Fruit fly (Drosophila melanogaster) whole organism, embryonic: ENCODE measurements around the gene sff.
A peak's percentile ranks its signal among the peaks of the same experiment; 100 is the strongest.

Source experiments
- Abd-B ChIP-seq: fragments of 200-800 bp; sonication (Bioruptor generic); optimal IDR thresholded peaks from 2 replicates; lab custom pipeline; 2018; ENCODE audit warnings: missing biosample characterization, mild to moderate bottlenecking, missing genetic modification characterization, moderate library complexity
- Blimp-1 ChIP-seq: fragments of 200-800 bp; sonication (Bioruptor generic); optimal IDR thresholded peaks from 3 replicates; lab custom pipeline; 2018; ENCODE audit warnings: missing biosample characterization, missing genetic modification characterization, mild to moderate bottlenecking, moderate library complexity, missing genetic modification reagents
- C15 ChIP-seq: fragments of 200-800 bp; sonication (Bioruptor generic); IDR thresholded peaks from 3 replicates; pipeline ENCODE4 v1.3.6; 2022; ENCODE audit warnings: missing biosample characterization, missing genetic modification characterization
- CG10209 ChIP-seq: fragments of 200-800 bp; sonication (Bioruptor generic); optimal IDR thresholded peaks from 3 replicates; lab custom pipeline; 2017; ENCODE audit warnings: missing biosample characterization, mild to moderate bottlenecking, missing genetic modification characterization, missing genetic modification reagents
- CG10321 ChIP-seq: fragments of 200-800 bp; sonication (Bioruptor generic); IDR thresholded peaks from 2 replicates; pipeline ENCODE4 v1.3.6; 2022; ENCODE audit warnings: missing biosample characterization, missing genetic modification characterization
- CG11085 ChIP-seq: fragments of 200-800 bp; sonication (Bioruptor generic); IDR thresholded peaks from 2 replicates; pipeline ENCODE4 v1.3.6; 2022; ENCODE audit warnings: missing biosample characterization, missing genetic modification characterization
- CG11560 ChIP-seq: fragments of 200-800 bp; sonication (Bioruptor generic); IDR thresholded peaks from 3 replicates; pipeline ENCODE4 v1.3.6; 2022; ENCODE audit warnings: missing biosample characterization, missing genetic modification characterization
- CG12071 ChIP-seq: fragments of 200-800 bp; sonication (Bioruptor generic); optimal IDR thresholded peaks from 3 replicates; lab custom pipeline; 2018; ENCODE audit warnings: missing biosample characterization, mild to moderate bottlenecking, missing genetic modification characterization
- CG16813 ChIP-seq: fragments of 200-800 bp; sonication (Bioruptor generic); IDR thresholded peaks from 3 replicates; pipeline ENCODE4 v1.3.6; 2022; ENCODE audit warnings: missing biosample characterization, missing genetic modification characterization; ENCODE audit not compliant: partially characterized antibody
- CG17361 ChIP-seq: fragments of 200-800 bp; sonication (Bioruptor generic); IDR thresholded peaks from 3 replicates; pipeline ENCODE4 v1.3.6; 2022; ENCODE audit warnings: missing biosample characterization, missing genetic modification characterization
- CG18011 ChIP-seq: fragments of 200-800 bp; sonication (Bioruptor generic); optimal IDR thresholded peaks from 2 replicates; lab custom pipeline; 2017; ENCODE audit warnings: missing biosample characterization, missing genetic modification characterization, mild to moderate bottlenecking, moderate library complexity, missing genotype
- CG1832 ChIP-seq: fragments of 200-800 bp; sonication (Bioruptor generic); optimal IDR thresholded peaks from 2 replicates; lab custom pipeline; 2017; ENCODE audit warnings: missing biosample characterization, mild to moderate bottlenecking, missing genetic modification characterization, inconsistent platforms
- CG2712 ChIP-seq: fragments of 200-800 bp; optimal IDR thresholded peaks from 3 replicates; lab custom pipeline; 2019; ENCODE audit warnings: missing biosample characterization, mild to moderate bottlenecking, missing genetic modification characterization, moderate library complexity
- CG33557 ChIP-seq: fragments of 200-800 bp; sonication (Bioruptor generic); optimal IDR thresholded peaks from 2 replicates; lab custom pipeline; 2019; ENCODE audit warnings: missing biosample characterization, mild to moderate bottlenecking, missing genetic modification characterization, moderate library complexity
- CG3995 ChIP-seq: fragments of 200-800 bp; sonication (Bioruptor generic); optimal IDR thresholded peaks from 3 replicates; lab custom pipeline; 2016; ENCODE audit warnings: missing biosample characterization, missing genetic modification characterization
- CG4707 ChIP-seq: fragments of 200-800 bp; sonication (Bioruptor generic); optimal IDR thresholded peaks from 2 replicates; lab custom pipeline; 2018; ENCODE audit warnings: missing biosample characterization, mild to moderate bottlenecking, missing genetic modification characterization, moderate library complexity
- CG4854 ChIP-seq: fragments of 200-800 bp; sonication (Bioruptor generic); optimal IDR thresholded peaks from 2 replicates; lab custom pipeline; 2016; ENCODE audit warnings: missing biosample characterization, missing genetic modification characterization, inconsistent platforms
- CG6689 ChIP-seq: fragments of 200-800 bp; sonication (Bioruptor generic); IDR thresholded peaks from 2 replicates; pipeline ENCODE4 v1.3.6; 2022; ENCODE audit warnings: missing biosample characterization, missing genetic modification characterization
- CG6765 ChIP-seq: fragments of 200-800 bp; sonication (Bioruptor generic); optimal IDR thresholded peaks from 3 replicates; lab custom pipeline; 2017; ENCODE audit warnings: missing biosample characterization, mild to moderate bottlenecking, missing genetic modification characterization
- CG6854 ChIP-seq: fragments of 200-800 bp; sonication (Bioruptor generic); optimal IDR thresholded peaks from 3 replicates; lab custom pipeline; 2017; ENCODE audit warnings: missing biosample characterization, mild to moderate bottlenecking, missing genetic modification characterization
- CG7271 ChIP-seq: fragments of 200-800 bp; sonication (Bioruptor generic); optimal IDR thresholded peaks from 2 replicates; lab custom pipeline; 2018; ENCODE audit warnings: missing biosample characterization, mild to moderate bottlenecking, missing genetic modification characterization, moderate library complexity
- CG7987 ChIP-seq: fragments of 200-800 bp; sonication (Bioruptor generic); optimal IDR thresholded peaks from 2 replicates; lab custom pipeline; 2018; ENCODE audit warnings: missing biosample characterization, mild to moderate bottlenecking, missing genetic modification characterization, moderate library complexity
- CG8290 ChIP-seq, 3 experiments: fragments of 200-800 bp; sonication (Bioruptor generic); optimal IDR thresholded peaks; 2 replicates each; lab custom pipeline; 2016 to 2019; ENCODE audit warnings: missing biosample characterization in 3 of 3, missing genetic modification characterization in 3 of 3, mild to moderate bottlenecking in 2 of 3, moderate library complexity in 1 of 3
- Deaf1 ChIP-seq: fragments of 200-800 bp; optimal IDR thresholded peaks from 3 replicates; lab custom pipeline; 2019; ENCODE audit warnings: missing biosample characterization, mild to moderate bottlenecking, missing genetic modification characterization, moderate library complexity
- Doc3 ChIP-seq: fragments of 200-800 bp; sonication (Bioruptor generic); IDR thresholded peaks from 3 replicates; pipeline ENCODE4 v1.3.6; 2022; ENCODE audit warnings: missing biosample characterization, missing genetic modification characterization; ENCODE audit not compliant: partially characterized antibody
- GATAe ChIP-seq: fragments of 200-800 bp; sonication (Bioruptor generic); conservative IDR thresholded peaks from 2 replicates; pipeline ENCODE4 v1.3.6; 2022; ENCODE audit warnings: missing biosample characterization, missing genetic modification characterization
- Hand ChIP-seq: fragments of 200-800 bp; sonication (Bioruptor generic); optimal IDR thresholded peaks from 2 replicates; lab custom pipeline; 2017; ENCODE audit warnings: mild to moderate bottlenecking, missing biosample characterization, missing genetic modification reagents, missing genetic modification characterization
- Hr3 ChIP-seq: fragments of 200-800 bp; sonication (Bioruptor generic); optimal IDR thresholded peaks from 3 replicates; lab custom pipeline; 2016; ENCODE audit warnings: missing biosample characterization, missing genetic modification characterization
- Kr ChIP-seq: fragments of 200-800 bp; sonication (Bioruptor generic); optimal IDR thresholded peaks from 2 replicates; lab custom pipeline; 2017; ENCODE audit warnings: missing biosample characterization, mild to moderate bottlenecking, missing genetic modification characterization
- Opbp ChIP-seq: fragments of 200-800 bp; sonication (Bioruptor generic); IDR thresholded peaks from 3 replicates; pipeline ENCODE4 v1.3.6; 2022; ENCODE audit warnings: missing biosample characterization, missing genetic modification characterization; ENCODE audit not compliant: partially characterized antibody
- Ptx1 ChIP-seq: fragments of 200-800 bp; sonication (Bioruptor generic); IDR thresholded peaks from 2 replicates; pipeline ENCODE4 v1.3.6; 2022; ENCODE audit warnings: missing biosample characterization, missing genetic modification characterization
- Rfx ChIP-seq: fragments of 200-800 bp; sonication (Bioruptor generic); IDR thresholded peaks from 2 replicates; pipeline ENCODE4 v1.3.6; 2022; ENCODE audit warnings: missing biosample characterization, missing genetic modification characterization
- Sox102F ChIP-seq: fragments of 200-800 bp; sonication (Bioruptor generic); optimal IDR thresholded peaks from 2 replicates; lab custom pipeline; 2018; ENCODE audit warnings: missing biosample characterization, mild to moderate bottlenecking, missing genetic modification characterization, moderate library complexity
- Tbp ChIP-seq: fragments of >200 bp; optimal IDR thresholded peaks from 2 replicates; lab custom pipeline; 2018; ENCODE audit warnings: missing biosample characterization, missing genetic modification characterization
- Usf ChIP-seq: fragments of 200-800 bp; sonication (Bioruptor generic); optimal IDR thresholded peaks from 2 replicates; lab custom pipeline; 2017; ENCODE audit warnings: missing genotype, missing biosample characterization, missing genetic modification characterization
- bigmax ChIP-seq: fragments of 200-800 bp; sonication (Bioruptor generic); optimal IDR thresholded peaks from 2 replicates; lab custom pipeline; 2018; ENCODE audit warnings: missing biosample characterization, mild to moderate bottlenecking, missing genetic modification characterization
- bowl ChIP-seq: fragments of 200-800 bp; sonication (Bioruptor generic); IDR thresholded peaks from 2 replicates; pipeline ENCODE4 v1.3.6; 2022; ENCODE audit warnings: missing biosample characterization, missing genetic modification characterization
- br ChIP-seq: fragments of >200 bp; optimal IDR thresholded peaks from 2 replicates; lab custom pipeline; 2017
- btn ChIP-seq: fragments of 200-800 bp; sonication (Bioruptor generic); optimal IDR thresholded peaks from 2 replicates; lab custom pipeline; 2016; ENCODE audit warnings: missing biosample characterization, missing genetic modification characterization
- crol ChIP-seq: fragments of 200-800 bp; sonication (Bioruptor generic); IDR thresholded peaks from 2 replicates; pipeline ENCODE4 v1.3.6; 2022; ENCODE audit warnings: missing biosample characterization, missing genetic modification characterization
- gcm ChIP-seq: fragments of 200-800 bp; sonication (Bioruptor generic); optimal IDR thresholded peaks from 2 replicates; lab custom pipeline; 2019; ENCODE audit warnings: missing biosample characterization, mild to moderate bottlenecking, missing genetic modification characterization, moderate library complexity
- mam ChIP-seq: fragments of 200-800 bp; sonication (Bioruptor generic); optimal IDR thresholded peaks from 3 replicates; lab custom pipeline; 2016; ENCODE audit warnings: missing biosample characterization, missing genetic modification characterization
- mirr ChIP-seq: fragments of 200-800 bp; sonication (Bioruptor generic); optimal IDR thresholded peaks from 3 replicates; lab custom pipeline; 2018; ENCODE audit warnings: missing biosample characterization, mild to moderate bottlenecking, missing genetic modification characterization
- nerfin-2 ChIP-seq: fragments of 200-800 bp; sonication (Bioruptor generic); IDR thresholded peaks from 2 replicates; pipeline ENCODE4 v1.3.6; 2022; ENCODE audit warnings: missing biosample characterization, missing genetic modification characterization; ENCODE audit not compliant: partially characterized antibody
- pfk ChIP-seq: fragments of 200-800 bp; sonication (Bioruptor generic); optimal IDR thresholded peaks from 2 replicates; lab custom pipeline; 2018; ENCODE audit warnings: missing biosample characterization, mild to moderate bottlenecking, missing genetic modification characterization, moderate library complexity
- pnt ChIP-seq: fragments of 200-800 bp; sonication (Bioruptor generic); optimal IDR thresholded peaks from 3 replicates; lab custom pipeline; 2016; ENCODE audit warnings: missing biosample characterization, missing genetic modification characterization
- pzg ChIP-seq: fragments of 200-800 bp; sonication (Bioruptor generic); optimal IDR thresholded peaks from 3 replicates; lab custom pipeline; 2018; ENCODE audit warnings: missing biosample characterization, mild to moderate bottlenecking, missing genetic modification characterization, moderate library complexity
- ranshi ChIP-seq: fragments of 200-800 bp; sonication (Bioruptor generic); IDR thresholded peaks from 2 replicates; pipeline ENCODE4 v1.3.6; 2022; ENCODE audit warnings: missing biosample characterization, missing genetic modification characterization
- sd ChIP-seq: fragments of 200-800 bp; sonication (Bioruptor generic); optimal IDR thresholded peaks from 3 replicates; lab custom pipeline; 2018; ENCODE audit warnings: missing biosample characterization, mild to moderate bottlenecking, missing genetic modification characterization, moderate library complexity
- sens-2 ChIP-seq: fragments of 200-800 bp; sonication (Bioruptor generic); IDR thresholded peaks from 2 replicates; pipeline ENCODE4 v1.3.6; 2022; ENCODE audit warnings: missing biosample characterization, missing genetic modification characterization
- vnd ChIP-seq: fragments of 200-800 bp; sonication (Bioruptor generic); IDR thresholded peaks from 3 replicates; pipeline ENCODE4 v1.3.6; 2022; ENCODE audit warnings: missing biosample characterization, missing genetic modification characterization; ENCODE audit not compliant: partially characterized antibody

Gene sff

DNA sequence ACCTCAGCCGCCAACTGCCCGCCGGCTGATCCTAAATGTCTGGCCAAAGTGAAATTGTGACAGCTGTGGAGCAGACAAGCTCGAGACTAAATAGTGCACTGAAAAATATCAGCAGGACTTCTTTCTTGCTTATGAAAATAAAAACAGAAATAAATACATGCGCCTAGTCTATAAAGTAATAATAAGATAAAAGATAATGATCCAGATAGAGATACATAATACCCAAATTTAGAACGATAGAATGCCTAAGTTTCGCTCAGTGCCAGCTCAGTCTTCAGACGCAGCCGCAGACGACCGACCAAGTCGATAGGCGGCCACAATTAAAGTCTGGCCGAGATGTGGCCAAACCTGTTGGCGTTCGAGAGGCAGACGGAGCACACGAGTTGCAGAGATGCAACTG lies 16.2 kb upstream of the sff start (continued):
- no peak for TF ChIP-seq CG12071 (GFP tag; lab: Kevin White, UChicago)
- TF ChIP-seq pzg (GFP tag; lab: Kevin White, UChicago), result no peak
- TF ChIP-seq CG8290 (GFP tag; optimal IDR thresholded peaks at IDR 0.05; lab: Kevin White, UChicago), result no peak
- TF ChIP-seq CG8290 (tag; optimal IDR thresholded peaks at IDR 0.05; lab: Kevin White, UChicago), result no peak
- TF ChIP-seq Doc3 (GFP tag; lab: Robert Waterston, UW), result no peak
- no peak for TF ChIP-seq Tbp
- TF ChIP-seq CG4707 (GFP tag; lab: Kevin White, UChicago), result peak; percentile 44
- peak; percentile 74 for TF ChIP-seq Ptx1 (GFP tag; lab: Robert Waterston, UW)
- TF ChIP-seq CG10321 (GFP tag; lab: Robert Waterston, UW), result no peak
- TF ChIP-seq Deaf1 (tag; lab: Kevin White, UChicago), result peak; percentile 7
- TF ChIP-seq Opbp (GFP tag; lab: Robert Waterston, UW), result no peak
- TF ChIP-seq CG6765 (GFP tag; lab: Kevin White, UChicago), result no peak
- no peak for TF ChIP-seq crol
- TF ChIP-seq GATAe (GFP tag; lab: Robert Waterston, UW), result no peak
- TF ChIP-seq Usf (GFP tag; lab: Kevin White, UChicago), result no peak
- TF ChIP-seq CG16813, result no peak
- TF ChIP-seq bigmax (GFP tag; lab: Kevin White, UChicago), result no peak
- TF ChIP-seq sens-2 (GFP tag; lab: Robert Waterston, UW), result peak; percentile 61
- TF ChIP-seq gcm (GFP tag; lab: Kevin White, UChicago), result peak; percentile 49
- no peak for TF ChIP-seq bowl (GFP tag; lab: Robert Waterston, UW)
- no peak for TF ChIP-seq vnd (GFP tag; lab: Robert Waterston, UW)
- peak; percentile 83 for TF ChIP-seq Blimp-1 (GFP tag; lab: Kevin White, UChicago)
- TF ChIP-seq pnt (GFP tag; lab: Kevin White, UChicago), result peak; percentile 7
- TF ChIP-seq CG11085 (GFP tag; lab: Robert Waterston, UW), result 0 out of 2 replicates have a peak, but pooled peaks have one; percentile 24
- no peak for TF ChIP-seq Kr (GFP tag; lab: Kevin White, UChicago)
- peak; percentile 63 for TF ChIP-seq Hr3 (GFP tag; lab: Kevin White, UChicago)
- no peak for TF ChIP-seq CG3995 (GFP tag; lab: Kevin White, UChicago)
- TF ChIP-seq CG33557 (GFP tag; lab: Kevin White, UChicago), result no peak
- TF ChIP-seq CG4854 (GFP tag; lab: Kevin White, UChicago), result no peak
- no peak for TF ChIP-seq CG6854 (GFP tag; lab: Kevin White, UChicago)
- peak; percentile 91 for TF ChIP-seq Sox102F (GFP tag; lab: Kevin White, UChicago)
- peak; percentile 42 for TF ChIP-seq btn
- TF ChIP-seq CG7271 (tag; lab: Kevin White, UChicago), result no peak
- no peak for TF ChIP-seq CG11560 (tag; lab: Robert Waterston, UW)
- peak; percentile 68 for TF ChIP-seq ranshi
- TF ChIP-seq CG17361, result peak; percentile 74
- TF ChIP-seq Abd-B (GFP tag; lab: Kevin White, UChicago), result peak; percentile 56
- no peak for TF ChIP-seq C15 (GFP tag; lab: Robert Waterston, UW)
- TF ChIP-seq mirr (GFP tag; lab: Kevin White, UChicago), result no peak
- no peak for TF ChIP-seq br (lab: Kevin White, UChicago)
- TF ChIP-seq CG6689 (GFP tag; lab: Robert Waterston, UW), result peak; percentile 67
- TF ChIP-seq nerfin-2 (GFP tag; lab: Robert Waterston, UW), result no peak
- no peak for TF ChIP-seq sd
- no peak for TF ChIP-seq CG1832 (GFP tag; lab: Kevin White, UChicago)
- no peak for TF ChIP-seq CG7987 (GFP tag; lab: Kevin White, UChicago)
- no peak for TF ChIP-seq Hand (GFP tag; lab: Kevin White, UChicago)
- peak; percentile 47 for TF ChIP-seq CG10209 (GFP tag; lab: Kevin White, UChicago)
- TF ChIP-seq mam, result peak; percentile 14
- no peak for TF ChIP-seq Rfx (GFP tag; lab: Robert Waterston, UW)
- no peak for TF ChIP-seq CG18011 (GFP tag; lab: Kevin White, UChicago)
- TF ChIP-seq CG2712 (tag; lab: Kevin White, UChicago), result peak; percentile 79
- TF ChIP-seq pfk (GFP tag; lab: Kevin White, UChicago), result no peak
